Worm (Caenorhabditis elegans): ENCODE data around the gene dnj-8.

The dnj-8 gene

ce11 chrII:6588605-6589292 lies 9.1 kb downstream of the dnj-8 start, which contains the start of gene icd-1 (continued):
- peak; percentile 86 for TF ChIP-seq ceh-100 (GFP tag; IDR thresholded peaks at IDR 0.05)
- TF ChIP-seq F57C9.4 (tag; optimal IDR thresholded peaks at IDR 0.05), result no peak
- peak; percentile 57; the same call in 1 of the 2 replicates for TF ChIP-seq C17E4.6 (GFP tag; IDR thresholded peaks at IDR 0.05)
- TF ChIP-seq K11D2.4 (GFP tag; IDR thresholded peaks at IDR 0.05), result peak; percentile 79
- peak; percentile 84 for TF ChIP-seq zfh-2 (GFP tag; conservative IDR thresholded peaks at IDR 0.05)
- TF ChIP-seq B0261.1 (tag; optimal IDR thresholded peaks at IDR 0.05), result peak; percentile 20
- peak; percentile 64 for TF ChIP-seq xnd-1 (tag; optimal IDR thresholded peaks at IDR 0.05)
- no peak for TF ChIP-seq nhr-27 (tag; optimal IDR thresholded peaks at IDR 0.05)
- TF ChIP-seq atf-7 (tag; optimal IDR thresholded peaks at IDR 0.05), result peak; percentile 82
- TF ChIP-seq lsl-1 (GFP tag; optimal IDR thresholded peaks at IDR 0.05), result peak; percentile 81
- TF ChIP-seq hrde-1 (tag; optimal IDR thresholded peaks at IDR 0.05; ENCODE audit: borderline replicate concordance), result peak; percentile 58
- peak; percentile 97 for TF ChIP-seq hsf-1 (GFP tag; IDR thresholded peaks at IDR 0.05)
- peak in 1 of 2 experiments; percentile 65 for TF ChIP-seq rec-8 (tag; optimal IDR thresholded peaks at IDR 0.05)
- TF ChIP-seq ama-1 (optimal IDR thresholded peaks at IDR 0.05), result no peak
- peak in 1 of 2 experiments; percentile 12 for TF ChIP-seq ama-1 (GFP tag; optimal IDR thresholded peaks at IDR 0.05)
- TF ChIP-seq madf-8 (GFP tag; conservative IDR thresholded peaks at IDR 0.05), result peak; percentile 71
- TF ChIP-seq ceh-40 (GFP tag; IDR thresholded peaks at IDR 0.05), result no peak
- no peak for TF ChIP-seq mxl-1 (tag; optimal IDR thresholded peaks at IDR 0.05)
- TF ChIP-seq attf-5 (GFP tag; optimal IDR thresholded peaks at IDR 0.05), result peak; percentile 97
- peak; percentile 99 for TF ChIP-seq cebp-1 (GFP tag; IDR thresholded peaks at IDR 0.05)
- peak; percentile 100 for TF ChIP-seq cebp-1 (tag; optimal IDR thresholded peaks at IDR 0.05)
- TF ChIP-seq tlf-1 (GFP tag; optimal IDR thresholded peaks at IDR 0.05), result peak; percentile 94
- TF ChIP-seq ets-4 (GFP tag; optimal IDR thresholded peaks at IDR 0.05), result no peak
- 0 out of 2 replicates have a peak, but pooled peaks have one; percentile 45 for TF ChIP-seq egrh-3 (GFP tag; IDR thresholded peaks at IDR 0.05)
- peak; percentile 48 for TF ChIP-seq F22D6.2 (tag; optimal IDR thresholded peaks at IDR 0.05)
- no peak for TF ChIP-seq nhr-179 (tag; optimal IDR thresholded peaks at IDR 0.05)
- peak; percentile 99 for TF ChIP-seq hmg-1.2 (GFP tag; IDR thresholded peaks at IDR 0.05)
- TF ChIP-seq rpc-1 (optimal IDR thresholded peaks at IDR 0.05), result peak; percentile 13
- no peak for TF ChIP-seq rpc-1 (tag; optimal IDR thresholded peaks at IDR 0.05)
- peak; percentile 44 for TF ChIP-seq zim-3 (tag; optimal IDR thresholded peaks at IDR 0.05)
- peak; percentile 20 for TF ChIP-seq nhr-90 (tag; optimal IDR thresholded peaks at IDR 0.05)
- 0 out of 2 replicates have a peak, but pooled peaks have one; percentile 10 for TF ChIP-seq Y53F4B.3 (GFP tag; IDR thresholded peaks at IDR 0.05)
- peak; percentile 92 for TF ChIP-seq Y53G8AR.9 (GFP tag; conservative IDR thresholded peaks at IDR 0.05)
- TF ChIP-seq ekl-4 (GFP tag; IDR thresholded peaks at IDR 0.05), result peak; percentile 97
- peak; percentile 36 for TF ChIP-seq dpl-1 (GFP tag; optimal IDR thresholded peaks at IDR 0.05)
- TF ChIP-seq bed-2 (GFP tag; IDR thresholded peaks at IDR 0.05), result no peak
- no peak for TF ChIP-seq sdz-38 (tag; optimal IDR thresholded peaks at IDR 0.05)
- TF ChIP-seq Y95B8A.8 (GFP tag; IDR thresholded peaks at IDR 0.05), result peak; percentile 83
- TF ChIP-seq F23B12.7 (tag; optimal IDR thresholded peaks at IDR 0.05; ENCODE audit: insufficient read depth), result peak; percentile 96
- TF ChIP-seq pbrm-1 (GFP tag; IDR thresholded peaks at IDR 0.05), result peak; percentile 97
- peak; percentile 79 for TF ChIP-seq snpc-4 (GFP tag; optimal IDR thresholded peaks at IDR 0.05)
- peak; percentile 83 to 90 (median 87) for TF ChIP-seq snpc-4 (tag; optimal IDR thresholded peaks at IDR 0.05)
- TF ChIP-seq attf-6 (GFP tag; IDR thresholded peaks at IDR 0.05), result peak; percentile 61; the same call in 1 of the 2 replicates
- TF ChIP-seq hmg-20 (GFP tag; IDR thresholded peaks at IDR 0.05), result 0 out of 2 replicates have a peak, but pooled peaks have one; percentile 55
- 0 out of 2 replicates have a peak, but pooled peaks have one; percentile 37 for TF ChIP-seq ztf-6 (GFP tag; IDR thresholded peaks at IDR 0.05)
- TF ChIP-seq snpc-1.3 (tag; optimal IDR thresholded peaks at IDR 0.05; ENCODE audit: insufficient read depth), result peak; percentile 89
- no peak for TF ChIP-seq T07F8.4 (tag; optimal IDR thresholded peaks at IDR 0.05)
- no peak for TF ChIP-seq B0035.1 (tag; optimal IDR thresholded peaks at IDR 0.05)

Measured in whole organism, young adult.